Fruit fly (Drosophila melanogaster): ENCODE results near the gene CG8891.
A peak's percentile ranks its signal among the peaks of the same experiment; 100 is the strongest.

CG8891 gene

DNA sequence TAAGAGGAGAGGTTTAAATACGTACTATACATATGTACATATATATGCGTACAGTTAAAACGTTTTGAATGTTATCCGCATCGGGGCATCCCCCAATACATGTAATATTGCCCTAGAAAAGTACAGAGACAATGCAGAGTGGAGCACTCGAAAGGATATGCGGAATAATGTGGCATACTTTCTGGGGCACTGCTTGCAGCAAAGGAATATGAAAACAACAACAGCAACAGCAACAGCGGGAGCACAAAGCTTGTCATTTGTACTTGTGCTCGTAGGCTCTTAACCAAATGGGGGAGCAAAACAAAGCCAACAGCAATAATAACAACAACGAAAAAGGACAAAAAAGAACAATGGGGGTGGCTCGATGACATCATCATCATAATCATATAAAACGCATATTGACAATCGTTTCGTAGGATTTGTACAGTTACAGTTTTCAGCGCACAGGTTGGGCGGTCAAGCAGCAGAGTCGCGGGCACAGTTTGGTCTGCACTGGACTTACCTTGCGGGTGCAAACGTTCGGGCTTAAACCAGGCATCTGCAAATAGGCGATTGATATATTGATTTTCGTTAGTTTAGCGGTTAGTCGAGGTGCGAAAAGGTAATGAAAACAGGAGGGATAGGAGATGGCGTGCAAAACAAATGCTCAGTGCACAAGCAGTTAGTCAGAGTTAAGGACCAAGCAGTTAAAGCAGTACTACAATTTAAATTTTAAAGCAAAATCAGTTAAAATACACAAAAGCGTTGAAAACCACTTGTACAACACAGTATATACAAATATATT is 24.7 kb upstream of the CG8891 start:
- TF ChIP-seq sage (GFP tag; optimal IDR thresholded peaks at IDR 0.05) (no peak), N (GFP tag; optimal IDR thresholded peaks at IDR 0.05) (peak; percentile 55), Hr83 (GFP tag; optimal IDR thresholded peaks at IDR 0.05; ENCODE audit: poor library complexity, severe bottlenecking) (no peak), Myc (optimal IDR thresholded peaks at IDR 0.05) (peak; percentile 29), dl (GFP tag; optimal IDR thresholded peaks at IDR 0.05; ENCODE audit: insufficient read depth in 1 of 2, partially characterized antibody in 2 of 2) (no peak)

DNA sequence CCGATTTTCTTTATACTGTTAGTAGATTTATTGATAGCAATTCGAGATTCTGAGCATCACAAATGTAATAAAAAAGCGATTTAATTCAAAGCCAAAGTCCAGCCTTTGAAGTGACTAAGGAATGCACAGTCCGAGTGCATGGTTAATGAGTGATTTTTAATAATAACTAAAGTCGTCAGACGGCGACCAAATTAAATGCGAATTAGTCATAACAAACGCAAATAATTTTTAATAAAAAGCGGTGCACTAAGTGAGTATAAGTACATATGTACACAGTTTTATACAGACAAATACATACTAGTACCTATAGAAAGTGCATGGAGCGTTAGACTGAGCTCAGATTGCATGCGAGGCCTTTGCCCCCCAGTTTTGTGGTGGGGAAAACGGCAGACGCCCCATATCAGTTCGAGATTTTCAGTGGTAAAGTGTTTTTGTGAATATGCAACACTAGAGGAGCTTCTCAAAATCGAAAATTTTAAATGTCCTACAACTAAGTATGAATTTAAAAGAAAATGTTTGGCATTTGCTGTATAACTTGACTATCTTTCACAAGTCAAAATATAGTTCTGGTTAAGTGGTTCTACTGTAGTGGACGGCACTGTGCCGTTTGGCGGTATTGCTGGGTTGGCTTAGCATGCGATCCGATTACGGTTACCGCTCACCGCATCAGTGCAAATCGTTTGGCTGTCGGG is 23.7 kb upstream of the CG8891 start:
- TF ChIP-seq Abd-B (GFP tag; optimal IDR thresholded peaks at IDR 0.05): no peak
- peak; percentile 39 for TF ChIP-seq psq (GFP tag; optimal IDR thresholded peaks at IDR 0.05)
- TF ChIP-seq fru (GFP tag; optimal IDR thresholded peaks at IDR 0.05): peak; percentile 72
- no peak for TF ChIP-seq Dif (GFP tag; optimal IDR thresholded peaks at IDR 0.05; ENCODE audit: partially characterized antibody)
- peak; percentile 17 for TF ChIP-seq Jra (GFP tag; optimal IDR thresholded peaks at IDR 0.05)
- no peak for TF ChIP-seq dl (GFP tag; optimal IDR thresholded peaks at IDR 0.05; ENCODE audit: insufficient read depth in 1 of 2, partially characterized antibody in 2 of 2)
- TF ChIP-seq Hr83 (GFP tag; optimal IDR thresholded peaks at IDR 0.05; ENCODE audit: poor library complexity, severe bottlenecking): no peak
- TF ChIP-seq h (GFP tag; optimal IDR thresholded peaks at IDR 0.05): peak; percentile 78
- TF ChIP-seq Dfd (GFP tag; optimal IDR thresholded peaks at IDR 0.05): no peak
- TF ChIP-seq usp (GFP tag; optimal IDR thresholded peaks at IDR 0.05): no peak
- TF ChIP-seq jim (GFP tag; optimal IDR thresholded peaks at IDR 0.05): no peak
- peak; percentile 46 for TF ChIP-seq Sp1 (GFP tag; optimal IDR thresholded peaks at IDR 0.05)
- peak; percentile 13 for TF ChIP-seq tai (GFP tag; optimal IDR thresholded peaks at IDR 0.05)
- no peak for TF ChIP-seq Mio (GFP tag; optimal IDR thresholded peaks at IDR 0.05)
- peak; percentile 19 for TF ChIP-seq woc (GFP tag; optimal IDR thresholded peaks at IDR 0.05)
- peak; percentile 73 for TF ChIP-seq rgr (GFP tag; optimal IDR thresholded peaks at IDR 0.05)
- TF ChIP-seq HLH106 (tag; optimal IDR thresholded peaks at IDR 0.05): no peak
- no peak for TF ChIP-seq Vsx2 (GFP tag; optimal IDR thresholded peaks at IDR 0.05; ENCODE audit: partially characterized antibody)
- TF ChIP-seq CrebA (GFP tag; optimal IDR thresholded peaks at IDR 0.05; ENCODE audit: borderline replicate concordance): no peak
- TF ChIP-seq ey (GFP tag; optimal IDR thresholded peaks at IDR 0.05): peak; percentile 78
- TF ChIP-seq OdsH (GFP tag; optimal IDR thresholded peaks at IDR 0.05): peak; percentile 81
- no peak for TF ChIP-seq CG9705 (GFP tag; optimal IDR thresholded peaks at IDR 0.05)
- peak; percentile 61 for TF ChIP-seq Hnf4 (GFP tag; optimal IDR thresholded peaks at IDR 0.05)
- no peak for TF ChIP-seq sv (GFP tag; optimal IDR thresholded peaks at IDR 0.05)
- peak in 1 of 2 experiments; percentile 75 for TF ChIP-seq foxo (GFP tag; optimal IDR thresholded peaks at IDR 0.05)
- TF ChIP-seq CG32264 (GFP tag; optimal IDR thresholded peaks at IDR 0.05): peak; percentile 14
- TF ChIP-seq br (GFP tag; optimal IDR thresholded peaks at IDR 0.05): peak; percentile 62
- TF ChIP-seq lola (GFP tag; optimal IDR thresholded peaks at IDR 0.05): no peak
- TF ChIP-seq sage (GFP tag; optimal IDR thresholded peaks at IDR 0.05): no peak
- TF ChIP-seq brk (GFP tag; optimal IDR thresholded peaks at IDR 0.05): no peak

DNA sequence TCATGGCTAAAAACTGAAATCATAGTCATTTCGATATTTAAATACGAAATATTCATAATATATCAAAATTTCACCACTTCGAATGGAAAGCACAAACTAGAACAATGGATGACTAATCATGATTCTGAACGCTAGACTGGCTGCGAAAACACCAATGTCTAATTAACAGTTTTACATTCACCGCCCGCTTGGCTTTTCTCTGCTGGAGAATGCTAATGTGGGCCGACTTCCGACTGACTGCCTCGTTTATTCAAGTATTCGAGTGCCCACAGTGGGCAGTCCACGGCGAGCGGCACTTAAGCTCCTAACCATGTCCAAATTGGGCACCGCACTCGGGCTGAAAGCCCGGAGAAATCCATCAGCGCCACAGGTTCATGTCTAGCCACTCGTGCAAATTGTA is 22.9 kb upstream of the CG8891 start:
- no peak for TF ChIP-seq Hr83 (GFP tag; optimal IDR thresholded peaks at IDR 0.05; ENCODE audit: poor library complexity, severe bottlenecking)
- TF ChIP-seq pan (optimal IDR thresholded peaks at IDR 0.05): no peak
- TF ChIP-seq Dif (GFP tag; optimal IDR thresholded peaks at IDR 0.05; ENCODE audit: partially characterized antibody): no peak
- TF ChIP-seq Mio (GFP tag; optimal IDR thresholded peaks at IDR 0.05): no peak
- no peak for TF ChIP-seq usp (GFP tag; optimal IDR thresholded peaks at IDR 0.05)
- no peak for TF ChIP-seq lola (GFP tag; optimal IDR thresholded peaks at IDR 0.05)
- TF ChIP-seq h (GFP tag; optimal IDR thresholded peaks at IDR 0.05): no peak
- TF ChIP-seq HLH106 (tag; optimal IDR thresholded peaks at IDR 0.05): no peak
- TF ChIP-seq dl (GFP tag; optimal IDR thresholded peaks at IDR 0.05; ENCODE audit: insufficient read depth in 1 of 2, partially characterized antibody in 2 of 2): no peak
- TF ChIP-seq foxo (GFP tag; optimal IDR thresholded peaks at IDR 0.05): no peak
- TF ChIP-seq OdsH (GFP tag; optimal IDR thresholded peaks at IDR 0.05): no peak
- TF ChIP-seq br (GFP tag; optimal IDR thresholded peaks at IDR 0.05): no peak
- TF ChIP-seq sage (GFP tag; optimal IDR thresholded peaks at IDR 0.05): no peak
- TF ChIP-seq Rel (GFP tag; optimal IDR thresholded peaks at IDR 0.05): no peak
- TF ChIP-seq Rel (tag; optimal IDR thresholded peaks at IDR 0.05): no peak
- TF ChIP-seq GATAd (GFP tag; optimal IDR thresholded peaks at IDR 0.05): no peak
- no peak for TF ChIP-seq CrebA (GFP tag; optimal IDR thresholded peaks at IDR 0.05; ENCODE audit: borderline replicate concordance)
